Fruit fly (Drosophila melanogaster): ENCODE measurements around the gene CG17129.

CG17129 gene

dm6 chr3L:685441-685804 lies 5.3 kb upstream of the CG17129 start, which contains the start of gene ebd1 (continued):
- TF ChIP-seq CG7271 (tag; optimal IDR thresholded peaks at IDR 0.05): no peak
- TF ChIP-seq nmo (GFP tag; optimal IDR thresholded peaks at IDR 0.05): no peak
- TF ChIP-seq Dad (GFP tag; optimal IDR thresholded peaks at IDR 0.05): no peak
- TF ChIP-seq slp2 (GFP tag; optimal IDR thresholded peaks at IDR 0.05): no peak
- TF ChIP-seq CG14710 (tag; optimal IDR thresholded peaks at IDR 0.05): peak; percentile 1
- TF ChIP-seq CG10543 (GFP tag; optimal IDR thresholded peaks at IDR 0.05): no peak
- no peak for TF ChIP-seq E2f2 (GFP tag; IDR thresholded peaks at IDR 0.05)
- no peak for TF ChIP-seq CG10654 (GFP tag; optimal IDR thresholded peaks at IDR 0.05)
- TF ChIP-seq usp (GFP tag; optimal IDR thresholded peaks at IDR 0.05): no peak
- peak; percentile 38 for TF ChIP-seq CG17829 (tag; optimal IDR thresholded peaks at IDR 0.05)
- no peak for TF ChIP-seq CG2202 (tag; optimal IDR thresholded peaks at IDR 0.05)
- no peak for TF ChIP-seq BEAF-32 (GFP tag; optimal IDR thresholded peaks at IDR 0.05)
- TF ChIP-seq TFAM (GFP tag; optimal IDR thresholded peaks at IDR 0.05): no peak
- TF ChIP-seq emc (GFP tag; optimal IDR thresholded peaks at IDR 0.05): no peak
- no peak for TF ChIP-seq h (optimal IDR thresholded peaks at IDR 0.05)
- no peak for TF ChIP-seq Mad (GFP tag; optimal IDR thresholded peaks at IDR 0.05)
- TF ChIP-seq Max (GFP tag; optimal IDR thresholded peaks at IDR 0.05): peak; percentile 19
- no peak for TF ChIP-seq CG10366 (GFP tag; IDR thresholded peaks at IDR 0.05)
- no peak for TF ChIP-seq eve (GFP tag; optimal IDR thresholded peaks at IDR 0.05)
- no peak for TF ChIP-seq Bdp1 (GFP tag; optimal IDR thresholded peaks at IDR 0.05)
- TF ChIP-seq CG32772 (GFP tag; IDR thresholded peaks at IDR 0.05): no peak
- no peak for TF ChIP-seq tap (tag; optimal IDR thresholded peaks at IDR 0.05)
- 0 out of 3 replicates have a peak, but pooled peaks have one; percentile 16 for TF ChIP-seq CG34224 (GFP tag; IDR thresholded peaks at IDR 0.05; ENCODE audit: partially characterized antibody)
- TF ChIP-seq Hmr (GFP tag; optimal IDR thresholded peaks at IDR 0.05): no peak

DNA sequence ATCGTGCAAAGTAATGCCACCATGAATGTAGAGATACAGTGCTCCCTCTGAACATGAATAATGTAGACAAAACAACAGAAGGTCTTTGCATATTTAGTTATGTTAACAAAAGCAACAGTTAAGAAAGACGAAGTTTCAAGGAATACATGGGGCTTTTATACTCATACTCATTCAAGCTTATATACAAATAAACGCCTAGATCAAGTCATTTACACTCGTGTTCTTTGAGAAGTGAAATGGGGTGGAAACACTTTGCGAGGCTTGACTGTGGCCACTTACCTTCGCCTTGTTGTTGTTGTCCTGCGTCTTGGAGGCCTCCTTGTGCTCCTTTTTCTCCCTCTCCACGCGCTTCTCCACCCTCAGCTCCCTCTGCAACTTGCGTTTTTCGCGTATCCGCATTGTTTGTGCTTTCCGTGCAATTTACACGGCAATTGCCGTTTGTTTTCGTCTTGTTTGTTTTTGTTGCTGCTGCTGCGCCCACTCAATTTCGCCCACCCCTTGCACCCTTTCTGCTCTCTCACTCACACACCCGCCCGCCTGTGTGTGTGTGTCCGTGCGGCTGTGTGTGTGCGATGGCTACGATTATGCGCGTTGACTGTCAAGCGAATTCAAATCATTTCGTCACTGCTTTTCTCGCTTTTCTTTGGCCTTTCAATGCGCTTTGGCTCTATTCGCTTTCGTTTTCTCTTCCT lies 4.8 kb upstream of the CG17129 start:
- TF ChIP-seq esg (GFP tag; conservative IDR thresholded peaks at IDR 0.05) (no peak), CG10274 (GFP tag; optimal IDR thresholded peaks at IDR 0.05) (no peak), Ada2b (GFP tag; IDR thresholded peaks at IDR 0.05) (no peak), eve (GFP tag; optimal IDR thresholded peaks at IDR 0.05) (no peak), Dll (GFP tag; IDR thresholded peaks at IDR 0.05; ENCODE audit: partially characterized antibody) (no peak), Dfd (GFP tag; optimal IDR thresholded peaks at IDR 0.05) (no peak), fd102C (GFP tag; optimal IDR thresholded peaks at IDR 0.05) (no peak), CG7556 (GFP tag; optimal IDR thresholded peaks at IDR 0.05) (peak; percentile 6), CG13123 (GFP tag; optimal IDR thresholded peaks at IDR 0.05) (no peak), Awh (GFP tag; IDR thresholded peaks at IDR 0.05) (no peak), CG16779 (GFP tag; IDR thresholded peaks at IDR 0.05) (no peak), CG14014 (GFP tag; IDR thresholded peaks at IDR 0.05) (no peak), D19B (GFP tag; optimal IDR thresholded peaks at IDR 0.05) (no peak), Fer2 (tag; optimal IDR thresholded peaks at IDR 0.05) (no peak), ERR (GFP tag; optimal IDR thresholded peaks at IDR 0.05) (no peak), dmrt11E (tag; optimal IDR thresholded peaks at IDR 0.05) (no peak), CG8478 (optimal IDR thresholded peaks at IDR 0.05) (peak; percentile 88), CG6765 (GFP tag; optimal IDR thresholded peaks at IDR 0.05) (no peak), ssp (GFP tag; IDR thresholded peaks at IDR 0.05) (no peak), grau (tag; optimal IDR thresholded peaks at IDR 0.05) (peak; percentile 86), gce (GFP tag; IDR thresholded peaks at IDR 0.05) (no peak), Bgb (GFP tag; IDR thresholded peaks at IDR 0.05; ENCODE audit: partially characterized antibody) (0 out of 2 replicates have a peak, but pooled peaks have one; percentile 8), al (GFP tag; IDR thresholded peaks at IDR 0.05) (no peak), gfzf (GFP tag; optimal IDR thresholded peaks at IDR 0.05) (no peak), Sox102F (GFP tag; optimal IDR thresholded peaks at IDR 0.05) (peak; percentile 15), GATAe (GFP tag; conservative IDR thresholded peaks at IDR 0.05) (0 out of 2 replicates have a peak, but pooled peaks have one; percentile 9), az2 (GFP tag; optimal IDR thresholded peaks at IDR 0.05) (no peak), CG1647 (GFP tag; optimal IDR thresholded peaks at IDR 0.05) (no peak), CG18262 (tag; optimal IDR thresholded peaks at IDR 0.05) (no peak)
